Fruit fly (Drosophila melanogaster) whole organism, embryonic: ENCODE data around the gene Rpt6R.
A peak's percentile ranks its signal among the peaks of the same experiment; 100 is the strongest.

Experiments used
- Aef1 ChIP-seq: fragments of 200-800 bp; sonication (Bioruptor generic); IDR thresholded peaks from 3 replicates; pipeline ENCODE4 v1.3.6; 2022; ENCODE audit warnings: missing biosample characterization, missing genetic modification characterization
- Atf3 ChIP-seq: fragments of 200-800 bp; sonication (Bioruptor generic); optimal IDR thresholded peaks from 3 replicates; lab custom pipeline; 2016; ENCODE audit warnings: missing biosample characterization, missing genetic modification characterization
- B-H1 ChIP-seq: fragments of 200-800 bp; sonication (Bioruptor generic); IDR thresholded peaks from 3 replicates; pipeline ENCODE4 v1.3.6; 2022; ENCODE audit warnings: missing biosample characterization, missing genetic modification characterization
- Blimp-1 ChIP-seq: fragments of 200-800 bp; sonication (Bioruptor generic); optimal IDR thresholded peaks from 3 replicates; lab custom pipeline; 2018; ENCODE audit warnings: missing biosample characterization, missing genetic modification characterization, mild to moderate bottlenecking, moderate library complexity, missing genetic modification reagents
- CG10321 ChIP-seq: fragments of 200-800 bp; sonication (Bioruptor generic); IDR thresholded peaks from 2 replicates; pipeline ENCODE4 v1.3.6; 2022; ENCODE audit warnings: missing biosample characterization, missing genetic modification characterization
- CG11456 ChIP-seq: fragments of 200-800 bp; sonication (Bioruptor generic); IDR thresholded peaks from 3 replicates; pipeline ENCODE4 v1.3.6; 2022; ENCODE audit warnings: missing biosample characterization, missing genetic modification characterization
- CG11696 ChIP-seq: fragments of 200-800 bp; sonication (Bioruptor generic); IDR thresholded peaks from 2 replicates; pipeline ENCODE4 v1.3.6; 2022; ENCODE audit warnings: missing biosample characterization, missing genetic modification characterization
- CG12236 ChIP-seq: fragments of 200-800 bp; sonication (Bioruptor generic); optimal IDR thresholded peaks from 2 replicates; lab custom pipeline; 2016; ENCODE audit warnings: missing biosample characterization, missing genetic modification characterization
- CG12391 ChIP-seq: fragments of 200-800 bp; sonication (Bioruptor generic); optimal IDR thresholded peaks from 3 replicates; lab custom pipeline; 2018; ENCODE audit warnings: missing biosample characterization, mild to moderate bottlenecking, missing genetic modification characterization, moderate library complexity
- CG14050 ChIP-seq: fragments of 200-800 bp; sonication (Bioruptor generic); IDR thresholded peaks from 3 replicates; pipeline ENCODE4 v1.3.6; 2022; ENCODE audit warnings: missing biosample characterization, missing genetic modification characterization
- CG16813 ChIP-seq: fragments of 200-800 bp; sonication (Bioruptor generic); IDR thresholded peaks from 3 replicates; pipeline ENCODE4 v1.3.6; 2022; ENCODE audit warnings: missing biosample characterization, missing genetic modification characterization; ENCODE audit not compliant: partially characterized antibody
- CG17385 ChIP-seq: fragments of 200-800 bp; sonication (Bioruptor generic); optimal IDR thresholded peaks from 3 replicates; lab custom pipeline; 2018; ENCODE audit warnings: missing biosample characterization, mild to moderate bottlenecking, missing genetic modification characterization
- CG18619 ChIP-seq: fragments of 200-800 bp; sonication (Bioruptor generic); optimal IDR thresholded peaks from 3 replicates; lab custom pipeline; 2017; ENCODE audit warnings: missing biosample characterization, mild to moderate bottlenecking, missing genetic modification characterization
- CG2120 ChIP-seq: fragments of 200-800 bp; sonication (Bioruptor generic); optimal IDR thresholded peaks from 3 replicates; lab custom pipeline; 2016; ENCODE audit warnings: missing biosample characterization, missing genetic modification characterization
- CG32772 ChIP-seq: fragments of 200-800 bp; sonication (Bioruptor generic); IDR thresholded peaks from 2 replicates; pipeline ENCODE4 v1.3.6; 2022; ENCODE audit warnings: missing biosample characterization, missing genetic modification characterization
- CG34422 ChIP-seq: fragments of 200-800 bp; sonication (Bioruptor generic); IDR thresholded peaks from 3 replicates; pipeline ENCODE4 v1.3.6; 2022; ENCODE audit warnings: missing biosample characterization, missing genetic modification characterization
- CG42726 ChIP-seq: fragments of 200-800 bp; sonication (Bioruptor generic); IDR thresholded peaks from 2 replicates; pipeline ENCODE4 v1.3.6; 2022; ENCODE audit warnings: missing biosample characterization, missing genetic modification characterization; ENCODE audit not compliant: partially characterized antibody
- CG4820 ChIP-seq: fragments of 200-800 bp; sonication (Bioruptor generic); optimal IDR thresholded peaks from 3 replicates; lab custom pipeline; 2016; ENCODE audit warnings: missing biosample characterization, missing genetic modification characterization
- CG4854 ChIP-seq: fragments of 200-800 bp; sonication (Bioruptor generic); optimal IDR thresholded peaks from 2 replicates; lab custom pipeline; 2016; ENCODE audit warnings: missing biosample characterization, missing genetic modification characterization, inconsistent platforms
- CG6765 ChIP-seq: fragments of 200-800 bp; sonication (Bioruptor generic); optimal IDR thresholded peaks from 3 replicates; lab custom pipeline; 2017; ENCODE audit warnings: missing biosample characterization, mild to moderate bottlenecking, missing genetic modification characterization
- CG7745 ChIP-seq: fragments of 200-800 bp; sonication (Bioruptor generic); optimal IDR thresholded peaks from 2 replicates; lab custom pipeline; 2018; ENCODE audit warnings: missing biosample characterization, mild to moderate bottlenecking, missing genetic modification characterization, moderate library complexity
- CG8924 ChIP-seq: fragments of 200-800 bp; optimal IDR thresholded peaks from 3 replicates; lab custom pipeline; 2019; ENCODE audit warnings: missing biosample characterization, mild to moderate bottlenecking, missing genetic modification characterization, moderate library complexity
- CG8944 ChIP-seq: fragments of 200-800 bp; sonication (Bioruptor generic); optimal IDR thresholded peaks from 3 replicates; lab custom pipeline; 2016; ENCODE audit warnings: missing biosample characterization, missing genetic modification characterization
- CG9797 ChIP-seq: fragments of 200-800 bp; sonication (Bioruptor generic); optimal IDR thresholded peaks from 3 replicates; lab custom pipeline; 2018; ENCODE audit warnings: missing biosample characterization, mild to moderate bottlenecking, missing genetic modification characterization
- E2f1 ChIP-seq: fragments of 200-800 bp; sonication (Bioruptor generic); IDR thresholded peaks from 2 replicates; pipeline ENCODE4 v1.3.6; 2022; ENCODE audit warnings: missing biosample characterization, missing genetic modification characterization
- Hsf ChIP-seq: fragments of 200-800 bp; sonication (Bioruptor generic); optimal IDR thresholded peaks from 3 replicates; lab custom pipeline; 2016; ENCODE audit warnings: missing biosample characterization, missing genetic modification characterization
- Mes4 ChIP-seq: fragments of 200-800 bp; sonication (Bioruptor generic); optimal IDR thresholded peaks from 2 replicates; lab custom pipeline; 2016; ENCODE audit warnings: missing biosample characterization, missing genetic modification characterization
- Oaz ChIP-seq: fragments of 200-800 bp; sonication (Bioruptor generic); IDR thresholded peaks from 2 replicates; pipeline ENCODE4 v1.3.6; 2022; ENCODE audit warnings: missing biosample characterization, missing genetic modification characterization
- Opbp ChIP-seq: fragments of 200-800 bp; sonication (Bioruptor generic); IDR thresholded peaks from 3 replicates; pipeline ENCODE4 v1.3.6; 2022; ENCODE audit warnings: missing biosample characterization, missing genetic modification characterization; ENCODE audit not compliant: partially characterized antibody
- Sox102F ChIP-seq: fragments of 200-800 bp; sonication (Bioruptor generic); optimal IDR thresholded peaks from 2 replicates; lab custom pipeline; 2018; ENCODE audit warnings: missing biosample characterization, mild to moderate bottlenecking, missing genetic modification characterization, moderate library complexity
- Sry-β ChIP-seq: fragments of 200-800 bp; sonication (Bioruptor generic); optimal IDR thresholded peaks from 2 replicates; lab custom pipeline; 2018; ENCODE audit warnings: missing biosample characterization, mild to moderate bottlenecking, missing genetic modification characterization, moderate library complexity
- abd-A ChIP-seq: fragments of 200-800 bp; sonication (Bioruptor generic); optimal IDR thresholded peaks from 3 replicates; lab custom pipeline; 2019; ENCODE audit warnings: missing biosample characterization, mild to moderate bottlenecking, missing genetic modification characterization, moderate library complexity
- bab2 ChIP-seq: fragments of 200-800 bp; sonication (Bioruptor generic); optimal IDR thresholded peaks from 2 replicates; lab custom pipeline; 2016; ENCODE audit warnings: missing biosample characterization, missing genetic modification characterization
- bbx ChIP-seq: fragments of 200-800 bp; sonication (Bioruptor generic); IDR thresholded peaks from 2 replicates; pipeline ENCODE4 v1.3.6; 2022; ENCODE audit warnings: missing biosample characterization, missing genetic modification characterization; ENCODE audit not compliant: partially characterized antibody
- chm ChIP-seq: fragments of 200-800 bp; sonication (Bioruptor generic); IDR thresholded peaks from 2 replicates; pipeline ENCODE4 v1.3.6; 2022; ENCODE audit warnings: missing biosample characterization, missing genetic modification characterization
- fd3F ChIP-seq: fragments of 200-800 bp; sonication (Bioruptor generic); optimal IDR thresholded peaks from 2 replicates; lab custom pipeline; 2018; ENCODE audit warnings: missing biosample characterization, mild to moderate bottlenecking, missing genetic modification characterization, moderate library complexity
- fd64A ChIP-seq: fragments of 200-800 bp; sonication (Bioruptor generic); optimal IDR thresholded peaks from 3 replicates; lab custom pipeline; 2018; ENCODE audit warnings: missing biosample characterization, mild to moderate bottlenecking, missing genetic modification characterization
- gro ChIP-seq: fragments of 200-800 bp; sonication (Bioruptor generic); optimal IDR thresholded peaks from 2 replicates; lab custom pipeline; 2016; ENCODE audit warnings: missing biosample characterization, missing genetic modification characterization
- gt ChIP-seq: fragments of 200-800 bp; sonication (Bioruptor generic); IDR thresholded peaks from 2 replicates; pipeline ENCODE4 v1.3.6; 2022; ENCODE audit warnings: missing biosample characterization, missing genetic modification characterization
- her ChIP-seq: fragments of 200-800 bp; sonication (Bioruptor generic); optimal IDR thresholded peaks from 2 replicates; lab custom pipeline; 2016; ENCODE audit warnings: missing biosample characterization, missing genetic modification characterization
- maf-S ChIP-seq: fragments of 200-800 bp; sonication (Bioruptor generic); optimal IDR thresholded peaks from 2 replicates; lab custom pipeline; 2016; ENCODE audit warnings: missing biosample characterization, missing genetic modification characterization
- mld ChIP-seq: fragments of 200-800 bp; sonication (Bioruptor generic); IDR thresholded peaks from 3 replicates; pipeline ENCODE4 v1.3.6; 2022; ENCODE audit warnings: missing biosample characterization, missing genetic modification characterization; ENCODE audit not compliant: partially characterized antibody
- nmo ChIP-seq: fragments of 200-800 bp; sonication (Bioruptor generic); optimal IDR thresholded peaks from 2 replicates; lab custom pipeline; 2018; ENCODE audit warnings: missing biosample characterization, mild to moderate bottlenecking, missing genetic modification characterization, moderate library complexity
- odd ChIP-seq: fragments of 200-800 bp; sonication (Bioruptor generic); optimal IDR thresholded peaks from 2 replicates; lab custom pipeline; 2017; ENCODE audit warnings: missing biosample characterization, mild to moderate bottlenecking, missing genetic modification characterization
- psq ChIP-seq: fragments of 200-800 bp; sonication (Bioruptor generic); optimal IDR thresholded peaks from 2 replicates; lab custom pipeline; 2017; ENCODE audit warnings: missing biosample characterization, missing genetic modification characterization
- rib ChIP-seq: fragments of 200-800 bp; sonication (Bioruptor generic); IDR thresholded peaks from 2 replicates; pipeline ENCODE4 v1.3.6; 2022; ENCODE audit warnings: missing biosample characterization, missing genetic modification characterization
- ro ChIP-seq: fragments of 200-800 bp; sonication (Bioruptor generic); IDR thresholded peaks from 2 replicates; pipeline ENCODE4 v1.3.6; 2022; ENCODE audit warnings: missing biosample characterization, missing genetic modification characterization
- sob ChIP-seq: fragments of 200-800 bp; sonication (Bioruptor generic); IDR thresholded peaks from 2 replicates; pipeline ENCODE4 v1.3.6; 2022; ENCODE audit warnings: missing biosample characterization, missing genetic modification characterization
- toy ChIP-seq: fragments of 200-800 bp; sonication (Bioruptor generic); IDR thresholded peaks from 2 replicates; pipeline ENCODE4 v1.3.6; 2022; ENCODE audit warnings: missing biosample characterization, missing genetic modification characterization
- wor ChIP-seq: fragments of 200-800 bp; sonication (Bioruptor generic); IDR thresholded peaks from 2 replicates; pipeline ENCODE4 v1.3.6; 2022; ENCODE audit warnings: missing biosample characterization, missing genetic modification characterization

Gene Rpt6R

dm6 chr3R:30570554-30571141, 12.8 kb downstream of the Rpt6R start (continued):
- TF ChIP-seq CG9797 (GFP tag; lab: Kevin White, UChicago) (no peak), CG32772 (GFP tag; lab: Robert Waterston, UW) (peak; percentile 78), CG17385 (GFP tag; lab: Kevin White, UChicago) (peak; percentile 76), CG34422 (GFP tag; lab: Robert Waterston, UW) (peak; percentile 60; the same call in 2 of the 3 replicates), Blimp-1 (GFP tag; lab: Kevin White, UChicago) (peak; percentile 89), Opbp (GFP tag; lab: Robert Waterston, UW) (no peak), odd (peak; percentile 30), CG8944 (GFP tag; lab: Kevin White, UChicago) (peak; percentile 72), her (GFP tag; lab: Kevin White, UChicago) (peak; percentile 28), mld (GFP tag; lab: Robert Waterston, UW) (no peak), CG4854 (peak; percentile 20), CG8924 (tag; lab: Kevin White, UChicago) (peak; percentile 84), maf-S (GFP tag; lab: Kevin White, UChicago) (peak; percentile 28), Oaz (GFP tag; lab: Robert Waterston, UW) (peak; percentile 72), Mes4 (GFP tag; lab: Kevin White, UChicago) (peak; percentile 58), gt (GFP tag; lab: Robert Waterston, UW) (no peak), CG10321 (GFP tag; lab: Robert Waterston, UW) (peak; percentile 40; the same call in 1 of the 2 replicates), CG7745 (no peak), CG12391 (peak; percentile 86), CG6765 (GFP tag; lab: Kevin White, UChicago) (no peak), Atf3 (peak; percentile 68), chm (GFP tag; lab: Robert Waterston, UW) (peak; percentile 82), CG2120 (peak; percentile 54), ro (GFP tag; lab: Robert Waterston, UW) (peak; percentile 46; the same call in 1 of the 2 replicates), CG14050 (GFP tag; lab: Robert Waterston, UW) (peak; percentile 62; the same call in 2 of the 3 replicates), rib (GFP tag; lab: Robert Waterston, UW) (0 out of 2 replicates have a peak, but pooled peaks have one; percentile 11), toy (GFP tag; lab: Robert Waterston, UW) (no peak), CG11456 (peak; percentile 72; the same call in 2 of the 3 replicates), fd64A (peak; percentile 44), abd-A (tag; lab: Kevin White, UChicago) (no peak), bab2 (GFP tag; lab: Kevin White, UChicago) (peak; percentile 57), Sox102F (GFP tag; lab: Kevin White, UChicago) (peak; percentile 92), B-H1 (GFP tag; lab: Robert Waterston, UW) (peak; percentile 64), Sry-β (GFP tag; lab: Kevin White, UChicago) (peak; percentile 28), CG18619 (peak; percentile 45), CG42726 (GFP tag; lab: Robert Waterston, UW) (no peak), Aef1 (peak; percentile 57; the same call in 2 of the 3 replicates), psq (GFP tag; lab: Kevin White, UChicago) (no peak), CG12236 (GFP tag; lab: Kevin White, UChicago) (peak; percentile 62), E2f1 (GFP tag; lab: Robert Waterston, UW) (peak; percentile 75), CG11696 (peak; percentile 59), bbx (no peak), nmo (peak; percentile 80), wor (GFP tag; lab: Robert Waterston, UW) (peak; percentile 70), gro (peak; percentile 31), Hsf (GFP tag; lab: Kevin White, UChicago) (peak; percentile 64), sob (GFP tag; lab: Robert Waterston, UW) (no peak), CG16813 (GFP tag; lab: Robert Waterston, UW) (no peak), CG4820 (peak; percentile 75), fd3F (GFP tag; lab: Kevin White, UChicago) (peak; percentile 61)
